Fruit fly (Drosophila melanogaster) whole organism, embryonic: Measurements from ENCODE around the gene mtTFB2.

Experiments used
- Asciz ChIP-seq: fragments of 200-800 bp; sonication (Bioruptor generic); optimal IDR thresholded peaks from 2 replicates; lab custom pipeline; 2017; ENCODE audit warnings: missing biosample characterization, mild to moderate bottlenecking, missing genetic modification characterization, missing genetic modification reagents
- B-H1 ChIP-seq: fragments of 200-800 bp; sonication (Bioruptor generic); IDR thresholded peaks from 3 replicates; pipeline ENCODE4 v1.3.6; 2022; ENCODE audit warnings: missing biosample characterization, missing genetic modification characterization
- CG10959 ChIP-seq: fragments of 200-800 bp; sonication (Bioruptor generic); IDR thresholded peaks from 2 replicates; pipeline ENCODE4 v1.3.6; 2022; ENCODE audit warnings: missing biosample characterization, missing genetic modification characterization
- CG11456 ChIP-seq: fragments of 200-800 bp; sonication (Bioruptor generic); IDR thresholded peaks from 3 replicates; pipeline ENCODE4 v1.3.6; 2022; ENCODE audit warnings: missing biosample characterization, missing genetic modification characterization
- CG12071 ChIP-seq: fragments of 200-800 bp; sonication (Bioruptor generic); optimal IDR thresholded peaks from 3 replicates; lab custom pipeline; 2018; ENCODE audit warnings: missing biosample characterization, mild to moderate bottlenecking, missing genetic modification characterization
- CG13624 ChIP-seq: fragments of 200-800 bp; sonication (Bioruptor generic); optimal IDR thresholded peaks from 2 replicates; lab custom pipeline; 2016; ENCODE audit warnings: missing biosample characterization, missing genetic modification characterization
- CG1602 ChIP-seq: fragments of 200-800 bp; sonication (Bioruptor generic); optimal IDR thresholded peaks from 3 replicates; lab custom pipeline; 2016; ENCODE audit warnings: missing biosample characterization, missing genetic modification characterization
- CG16813 ChIP-seq: fragments of 200-800 bp; sonication (Bioruptor generic); IDR thresholded peaks from 3 replicates; pipeline ENCODE4 v1.3.6; 2022; ENCODE audit warnings: missing biosample characterization, missing genetic modification characterization; ENCODE audit not compliant: partially characterized antibody
- CG17328 ChIP-seq: fragments of 200-800 bp; sonication (Bioruptor generic); IDR thresholded peaks from 2 replicates; pipeline ENCODE4 v1.3.6; 2022; ENCODE audit warnings: missing biosample characterization, missing genetic modification characterization
- CG18476 ChIP-seq: fragments of 200-800 bp; sonication (Bioruptor generic); optimal IDR thresholded peaks from 2 replicates; lab custom pipeline; 2016; ENCODE audit warnings: missing biosample characterization, mild to moderate bottlenecking, missing genetic modification characterization
- CG18619 ChIP-seq: fragments of 200-800 bp; sonication (Bioruptor generic); optimal IDR thresholded peaks from 3 replicates; lab custom pipeline; 2017; ENCODE audit warnings: missing biosample characterization, mild to moderate bottlenecking, missing genetic modification characterization
- CG30020 ChIP-seq: fragments of 200-800 bp; optimal IDR thresholded peaks from 2 replicates; lab custom pipeline; 2019; ENCODE audit warnings: missing biosample characterization, mild to moderate bottlenecking, missing genetic modification characterization, moderate library complexity
- CG3065 ChIP-seq: fragments of 200-800 bp; sonication (Bioruptor generic); optimal IDR thresholded peaks from 2 replicates; lab custom pipeline; 2016; ENCODE audit warnings: missing biosample characterization, missing genetic modification characterization
- CG31441 ChIP-seq: fragments of 200-800 bp; sonication (Bioruptor generic); IDR thresholded peaks from 2 replicates; pipeline ENCODE4 v1.3.6; 2022; ENCODE audit warnings: missing biosample characterization, missing genetic modification characterization
- CG32532 ChIP-seq: fragments of 200-800 bp; sonication (Bioruptor generic); IDR thresholded peaks from 2 replicates; pipeline ENCODE4 v1.3.6; 2022; ENCODE audit warnings: missing biosample characterization, missing genetic modification characterization
- CG3726 ChIP-seq: fragments of 200-800 bp; sonication (Bioruptor generic); IDR thresholded peaks from 3 replicates; pipeline ENCODE4, ENCODE4 v1.3.6; 2022; ENCODE audit warnings: missing biosample characterization, missing genetic modification characterization
- CG4617 ChIP-seq: fragments of 200-800 bp; sonication (Bioruptor generic); optimal IDR thresholded peaks from 3 replicates; lab custom pipeline; 2016; ENCODE audit warnings: missing biosample characterization, missing genetic modification characterization, borderline replicate concordance
- CG5245 ChIP-seq: fragments of 200-800 bp; sonication (Bioruptor generic); optimal IDR thresholded peaks from 3 replicates; lab custom pipeline; 2016; ENCODE audit warnings: missing biosample characterization, missing genetic modification characterization
- CG6689 ChIP-seq: fragments of 200-800 bp; sonication (Bioruptor generic); IDR thresholded peaks from 2 replicates; pipeline ENCODE4 v1.3.6; 2022; ENCODE audit warnings: missing biosample characterization, missing genetic modification characterization
- CG6791 ChIP-seq: fragments of 200-800 bp; sonication (Bioruptor generic); IDR thresholded peaks from 3 replicates; pipeline ENCODE4 v1.3.6; 2022; ENCODE audit warnings: missing biosample characterization, missing genetic modification characterization; ENCODE audit not compliant: partially characterized antibody
- CG9727 ChIP-seq: fragments of 200-800 bp; sonication (Bioruptor generic); optimal IDR thresholded peaks from 3 replicates; lab custom pipeline; 2017; ENCODE audit warnings: missing biosample characterization, mild to moderate bottlenecking, missing genetic modification characterization
- CG9932 ChIP-seq: fragments of 200-800 bp; sonication (Bioruptor generic); IDR thresholded peaks from 2 replicates; pipeline ENCODE4 v1.3.6; 2022; ENCODE audit warnings: missing biosample characterization, missing genetic modification characterization
- Dek ChIP-seq: fragments of 200-800 bp; sonication (Bioruptor generic); optimal IDR thresholded peaks from 3 replicates; lab custom pipeline; 2019; ENCODE audit warnings: missing biosample characterization, mild to moderate bottlenecking, missing genetic modification characterization, moderate library complexity
- Hmr ChIP-seq: fragments of 200-800 bp; sonication (Bioruptor generic); optimal IDR thresholded peaks from 3 replicates; lab custom pipeline; 2017; ENCODE audit warnings: mild to moderate bottlenecking, missing biosample characterization, missing genetic modification reagents, missing genetic modification characterization
- Mes4 ChIP-seq: fragments of 200-800 bp; sonication (Bioruptor generic); optimal IDR thresholded peaks from 2 replicates; lab custom pipeline; 2016; ENCODE audit warnings: missing biosample characterization, missing genetic modification characterization
- NFAT ChIP-seq: fragments of 200-800 bp; sonication (Bioruptor generic); IDR thresholded peaks from 2 replicates; pipeline ENCODE4 v1.3.6; 2022; ENCODE audit warnings: missing biosample characterization, missing genetic modification characterization
- Nf-YB ChIP-seq: fragments of 200-800 bp; sonication (Bioruptor generic); optimal IDR thresholded peaks from 3 replicates; lab custom pipeline; 2019; ENCODE audit warnings: missing biosample characterization, mild to moderate bottlenecking, missing genetic modification characterization, moderate library complexity
- Nf-YC ChIP-seq: fragments of 200-800 bp; optimal IDR thresholded peaks from 3 replicates; lab custom pipeline; 2019; ENCODE audit warnings: missing biosample characterization, mild to moderate bottlenecking, missing genetic modification characterization, moderate library complexity
- Sox102F ChIP-seq: fragments of 200-800 bp; sonication (Bioruptor generic); optimal IDR thresholded peaks from 2 replicates; lab custom pipeline; 2018; ENCODE audit warnings: missing biosample characterization, mild to moderate bottlenecking, missing genetic modification characterization, moderate library complexity
- Stat92E ChIP-seq, 3 experiments: fragments of >200 bp in 2 of 3; fragments of 200-800 bp in 1 of 3; sonication (Bioruptor generic) in 1 of 3; optimal IDR thresholded peaks; 2 replicates each; lab custom pipeline; 2017 to 2019; ENCODE audit warnings: missing biosample characterization in 3 of 3, missing genetic modification characterization in 3 of 3, mild to moderate bottlenecking in 1 of 3, moderate library complexity in 1 of 3
- Trl ChIP-seq, 3 experiments: fragments of >200 bp in 2 of 3; fragments of 200-800 bp in 1 of 3; sonication (Bioruptor generic) in 1 of 3; optimal IDR thresholded peaks; 2 replicates in 1 of 3; 3 replicates in 2 of 3; lab custom pipeline; 2016 to 2017; ENCODE audit warnings: missing biosample characterization in 1 of 3, missing genetic modification characterization in 1 of 3
- cato ChIP-seq: fragments of 200-800 bp; sonication (Bioruptor generic); optimal IDR thresholded peaks from 2 replicates; lab custom pipeline; 2016; ENCODE audit warnings: missing biosample characterization, missing genetic modification characterization, borderline replicate concordance
- croc ChIP-seq: fragments of 200-800 bp; sonication (Bioruptor generic); conservative IDR thresholded peaks from 3 replicates; pipeline ENCODE4 v1.3.6; 2022; ENCODE audit warnings: missing biosample characterization, missing genetic modification characterization
- dan ChIP-seq: fragments of 200-800 bp; sonication (Bioruptor generic); IDR thresholded peaks from 2 replicates; pipeline ENCODE4 v1.3.6; 2022; ENCODE audit warnings: missing biosample characterization, missing genetic modification characterization
- dimm ChIP-seq: fragments of 200-800 bp; sonication (Bioruptor generic); IDR thresholded peaks from 2 replicates; pipeline ENCODE4 v1.3.6; 2022; ENCODE audit warnings: missing biosample characterization, missing genetic modification characterization
- fu2 ChIP-seq: fragments of 200-800 bp; sonication (Bioruptor generic); optimal IDR thresholded peaks from 2 replicates; lab custom pipeline; 2016; ENCODE audit warnings: missing biosample characterization, missing genetic modification characterization
- gem ChIP-seq: fragments of 200-800 bp; sonication (Bioruptor generic); optimal IDR thresholded peaks from 2 replicates; lab custom pipeline; 2019; ENCODE audit warnings: missing biosample characterization, mild to moderate bottlenecking, missing genetic modification characterization, moderate library complexity
- nerfin-1 ChIP-seq: fragments of 200-800 bp; sonication (Bioruptor generic); optimal IDR thresholded peaks from 3 replicates; lab custom pipeline; 2019; ENCODE audit warnings: missing biosample characterization, mild to moderate bottlenecking, missing genetic modification characterization, moderate library complexity
- onecut ChIP-seq: fragments of 200-800 bp; sonication (Bioruptor generic); IDR thresholded peaks from 2 replicates; pipeline ENCODE4 v1.3.6; 2022; ENCODE audit warnings: missing biosample characterization, missing genetic modification characterization
- pb ChIP-seq: fragments of 200-800 bp; sonication (Bioruptor generic); optimal IDR thresholded peaks from 3 replicates; lab custom pipeline; 2016; ENCODE audit warnings: missing biosample characterization, missing genetic modification characterization
- pros ChIP-seq: fragments of 200-800 bp; sonication (Bioruptor generic); optimal IDR thresholded peaks from 3 replicates; lab custom pipeline; 2019; ENCODE audit warnings: missing biosample characterization, mild to moderate bottlenecking, missing genetic modification characterization, moderate library complexity
- pum ChIP-seq: fragments of 200-800 bp; sonication (Bioruptor generic); optimal IDR thresholded peaks from 2 replicates; lab custom pipeline; 2016; ENCODE audit warnings: missing biosample characterization, missing genetic modification characterization
- ranshi ChIP-seq: fragments of 200-800 bp; sonication (Bioruptor generic); IDR thresholded peaks from 2 replicates; pipeline ENCODE4 v1.3.6; 2022; ENCODE audit warnings: missing biosample characterization, missing genetic modification characterization
- repo ChIP-seq: fragments of 200-800 bp; sonication (Bioruptor generic); optimal IDR thresholded peaks from 2 replicates; lab custom pipeline; 2016; ENCODE audit warnings: missing biosample characterization, missing genetic modification characterization
- schlank ChIP-seq: fragments of 200-800 bp; sonication (Bioruptor generic); optimal IDR thresholded peaks from 2 replicates; lab custom pipeline; 2018; ENCODE audit warnings: missing biosample characterization, mild to moderate bottlenecking, missing genetic modification characterization
- sens ChIP-seq: fragments of 200-800 bp; sonication (Bioruptor generic); peaks from one replicate; lab custom pipeline; 2016; ENCODE audit warnings: missing biosample characterization, missing genetic modification characterization
- sr ChIP-seq: fragments of 200-800 bp; sonication (Bioruptor generic); IDR thresholded peaks from 3 replicates; pipeline ENCODE4 v1.3.6; 2022; ENCODE audit warnings: missing biosample characterization, missing genetic modification characterization

mtTFB2 gene

DNA sequence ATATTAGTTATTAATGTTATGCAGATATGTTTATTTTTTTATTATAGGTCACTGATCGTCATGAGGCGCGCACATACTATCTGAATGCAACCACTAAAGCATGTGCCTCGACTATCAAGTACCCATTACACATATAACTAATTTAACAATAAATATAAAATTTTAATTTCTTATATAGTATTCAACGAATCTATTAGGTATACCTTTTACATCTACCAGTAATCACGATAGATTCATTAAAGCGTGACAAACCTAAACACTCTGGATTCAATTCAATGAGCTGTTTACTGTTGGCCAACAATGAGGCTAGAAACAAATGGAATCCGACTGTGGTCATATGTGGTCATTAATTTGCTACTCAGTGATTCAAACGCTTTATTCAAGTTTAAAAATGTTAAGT is 22.2 kb downstream of the mtTFB2 start, which contains the start of gene CG33784:
Gene CG33784, plus strand, starts transcription at position 301 of the 400 bp plus-strand sequence.
- no peak for TF ChIP-seq Stat92E (GFP tag; optimal IDR thresholded peaks at IDR 0.05; lab: Kevin White, UChicago)
- no peak for TF ChIP-seq CG9932 (GFP tag; lab: Robert Waterston, UW)
- TF ChIP-seq Dek (tag; lab: Kevin White, UChicago) = no peak
- TF ChIP-seq schlank (tag; lab: Kevin White, UChicago) = no peak
- no peak for TF ChIP-seq CG11456
- no peak for TF ChIP-seq Asciz (GFP tag; lab: Kevin White, UChicago)
- no peak for TF ChIP-seq CG12071 (GFP tag; lab: Kevin White, UChicago)
- TF ChIP-seq CG6791 = no peak
- TF ChIP-seq Trl (optimal IDR thresholded peaks at IDR 0.05; lab: Kevin White, UChicago) = no peak
- TF ChIP-seq Trl (GFP tag; optimal IDR thresholded peaks at IDR 0.05; lab: Kevin White, UChicago) = no peak

DNA sequence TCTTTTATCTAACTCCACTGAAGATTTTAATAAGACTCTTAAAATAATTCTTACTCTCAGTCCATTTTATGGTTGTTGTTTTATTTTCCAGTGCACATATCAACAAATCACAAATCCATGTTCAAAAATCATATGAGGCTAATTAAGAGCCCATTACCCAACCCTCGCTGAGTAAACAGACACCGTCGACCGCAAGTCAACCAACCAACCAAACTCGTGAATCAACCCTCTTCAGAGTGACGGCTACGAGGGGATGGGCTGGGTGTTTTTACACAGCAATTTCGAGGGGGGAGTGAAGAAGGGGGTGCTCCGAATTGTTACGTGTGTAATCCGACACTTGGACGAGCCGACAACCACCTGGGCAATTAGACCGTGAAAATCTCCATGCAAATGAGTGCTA is 23.4 kb downstream of the mtTFB2 start:
- TF ChIP-seq gem (tag; lab: Kevin White, UChicago) (peak; percentile 23), Nf-YB (GFP tag; lab: Kevin White, UChicago) (peak; percentile 42), pros (GFP tag; lab: Kevin White, UChicago) (peak; percentile 28), Nf-YC (tag; lab: Kevin White, UChicago) (peak; percentile 61), pb (GFP tag; lab: Kevin White, UChicago) (no peak), CG17328 (GFP tag; lab: Robert Waterston, UW) (no peak), sens (GFP tag; lab: Kevin White, UChicago) (peak; percentile 56), pum (GFP tag; lab: Kevin White, UChicago) (no peak), fu2 (GFP tag; lab: Kevin White, UChicago) (no peak), CG18476 (GFP tag; lab: Kevin White, UChicago) (peak; percentile 90)
- TF ChIP-seq, all 482 proteins: peak for 6

DNA sequence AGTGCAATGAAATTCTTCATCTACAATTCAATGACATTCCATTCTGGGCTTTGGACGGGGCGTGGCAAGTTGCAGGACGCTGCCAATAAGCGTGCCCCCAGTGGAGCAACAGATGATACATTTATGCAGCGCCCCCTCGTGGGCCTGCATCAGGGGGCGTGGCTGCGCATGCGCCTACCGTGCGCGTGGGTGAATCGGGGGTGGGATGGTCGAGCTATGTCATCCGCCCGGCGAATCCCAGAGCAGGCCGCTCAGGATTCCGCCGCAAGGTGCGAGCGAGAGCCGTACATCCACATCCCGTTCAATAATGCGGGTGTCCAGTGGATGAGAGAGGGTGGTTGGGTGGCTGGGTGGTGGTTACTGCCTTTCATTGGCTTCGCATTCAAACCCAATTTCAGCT is 24.8 kb downstream of the mtTFB2 start:
- no peak for TF ChIP-seq ranshi (GFP tag; lab: Robert Waterston, UW)
- peak; percentile 39; the same call in 1 of the 2 replicates for TF ChIP-seq onecut
- TF ChIP-seq CG18619 = no peak
- TF ChIP-seq dimm (GFP tag; lab: Robert Waterston, UW) = 0 out of 2 replicates have a peak, but pooled peaks have one; percentile 12
- no peak for TF ChIP-seq cato (GFP tag; lab: Kevin White, UChicago)
- TF ChIP-seq CG13624 (GFP tag; lab: Kevin White, UChicago) = no peak
- TF ChIP-seq CG10959 (GFP tag; lab: Robert Waterston, UW) = no peak
- peak; percentile 79 for TF ChIP-seq nerfin-1 (tag; lab: Kevin White, UChicago)
- TF ChIP-seq CG6791 = no peak
- TF ChIP-seq Hmr (GFP tag; lab: Kevin White, UChicago) = no peak
- no peak for TF ChIP-seq CG31441
- no peak for TF ChIP-seq NFAT (GFP tag; lab: Robert Waterston, UW)
- TF ChIP-seq Mes4 (GFP tag; lab: Kevin White, UChicago) = no peak
- 0 out of 2 replicates have a peak, but pooled peaks have one; percentile 25 for TF ChIP-seq CG32532 (GFP tag; lab: Robert Waterston, UW)
- no peak for TF ChIP-seq CG6689 (GFP tag; lab: Robert Waterston, UW)
- TF ChIP-seq dan (GFP tag; lab: Robert Waterston, UW) = 0 out of 2 replicates have a peak, but pooled peaks have one; percentile 18
- no peak for TF ChIP-seq CG9727 (GFP tag; lab: Kevin White, UChicago)
- TF ChIP-seq CG3065 = no peak
- no peak for TF ChIP-seq repo (GFP tag; lab: Kevin White, UChicago)
- 0 out of 3 replicates have a peak, but pooled peaks have one; percentile 16 for TF ChIP-seq CG16813
- TF ChIP-seq sr = no peak
- no peak for TF ChIP-seq CG5245
- TF ChIP-seq croc (GFP tag; lab: Robert Waterston, UW) = no peak
- TF ChIP-seq CG4617 = no peak
- no peak for TF ChIP-seq CG12071 (GFP tag; lab: Kevin White, UChicago)
- TF ChIP-seq Nf-YB (GFP tag; lab: Kevin White, UChicago) = peak; percentile 96
- no peak for TF ChIP-seq Sox102F (GFP tag; lab: Kevin White, UChicago)
- no peak for TF ChIP-seq B-H1
- TF ChIP-seq CG30020 (tag; lab: Kevin White, UChicago) = no peak
- no peak for TF ChIP-seq CG1602 (GFP tag; lab: Kevin White, UChicago)
- no peak for TF ChIP-seq CG3726 (GFP tag; lab: Robert Waterston, UW)
